Worm (Caenorhabditis elegans): ENCODE data around the gene W01C8.5.

W01C8.5 gene

ce11 chrX:5733728-5734252 is 36.7 kb upstream of the W01C8.5 start, which contains the start of gene rgs-6:
TSS of gene rgs-6 (minus strand) at chrX:5733778.
- no peak for TF ChIP-seq hlh-12 (tag; optimal IDR thresholded peaks at IDR 0.05)
- no peak for TF ChIP-seq repo-1 (tag; optimal IDR thresholded peaks at IDR 0.05)
- no peak for TF ChIP-seq cebp-2 (GFP tag; IDR thresholded peaks at IDR 0.05)
- no peak for TF ChIP-seq sptf-2 (GFP tag; optimal IDR thresholded peaks at IDR 0.05)
- TF ChIP-seq attf-3 (GFP tag; conservative IDR thresholded peaks at IDR 0.05), result no peak
- no peak for TF ChIP-seq Y53G8AR.9 (GFP tag; conservative IDR thresholded peaks at IDR 0.05)
- TF ChIP-seq let-526 (GFP tag; IDR thresholded peaks at IDR 0.05), result no peak
- TF ChIP-seq attf-6 (GFP tag; IDR thresholded peaks at IDR 0.05), result no peak
- TF ChIP-seq pbrm-1 (GFP tag; IDR thresholded peaks at IDR 0.05), result no peak
- no peak for TF ChIP-seq nhr-179 (tag; optimal IDR thresholded peaks at IDR 0.05)
- TF ChIP-seq rec-8 (tag; optimal IDR thresholded peaks at IDR 0.05), result no peak
- no peak for TF ChIP-seq ceh-91 (GFP tag; IDR thresholded peaks at IDR 0.05)
- TF ChIP-seq ztf-22 (GFP tag; optimal IDR thresholded peaks at IDR 0.05), result no peak
- no peak for TF ChIP-seq nhr-27 (tag; optimal IDR thresholded peaks at IDR 0.05)
- no peak for TF ChIP-seq mel-28 (tag; optimal IDR thresholded peaks at IDR 0.05; ENCODE audit: borderline replicate concordance)
- no peak for TF ChIP-seq egl-44 (GFP tag; IDR thresholded peaks at IDR 0.05)
- no peak for TF ChIP-seq rpc-1 (optimal IDR thresholded peaks at IDR 0.05)
- TF ChIP-seq rpc-1 (tag; optimal IDR thresholded peaks at IDR 0.05), result no peak

DNA sequence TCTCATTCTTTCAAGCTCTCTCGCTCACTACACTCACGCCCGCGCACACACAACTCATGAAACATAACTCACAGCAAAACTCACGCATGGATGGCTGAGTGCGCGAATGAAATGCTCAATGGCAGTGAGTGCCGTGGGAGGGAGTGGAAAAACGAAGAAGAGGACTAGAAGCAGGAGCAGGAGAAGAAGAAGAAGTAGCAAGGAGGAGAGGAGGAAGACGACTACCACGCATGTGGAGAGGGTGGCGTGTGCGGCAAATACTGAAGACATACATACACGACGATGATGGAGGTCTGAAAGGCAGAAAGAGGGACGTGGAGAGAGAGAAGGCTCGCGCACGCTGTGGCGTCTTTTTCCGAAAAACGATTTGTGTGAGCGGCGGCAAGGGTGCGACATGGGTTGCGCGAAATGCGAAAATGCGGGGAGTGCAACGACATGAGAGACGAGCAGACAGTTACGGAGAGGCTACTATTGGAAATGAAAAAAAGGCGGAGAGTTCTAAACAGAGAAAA is 31.9 kb upstream of the W01C8.5 start:
- TF ChIP-seq nfyb-1 (GFP tag; IDR thresholded peaks at IDR 0.05) (peak; percentile 69), B0035.1 (tag; optimal IDR thresholded peaks at IDR 0.05) (no peak), hlh-26 (GFP tag; conservative IDR thresholded peaks at IDR 0.05) (no peak), madf-3 (GFP tag; IDR thresholded peaks at IDR 0.05) (no peak), rcor-1 (GFP tag; IDR thresholded peaks at IDR 0.05) (no peak), nhr-179 (tag; optimal IDR thresholded peaks at IDR 0.05) (no peak), B0261.1 (tag; optimal IDR thresholded peaks at IDR 0.05) (no peak), F55B11.4 (tag; optimal IDR thresholded peaks at IDR 0.05; ENCODE audit: borderline replicate concordance, insufficient read depth) (no peak), C06A6.2 (GFP tag; conservative IDR thresholded peaks at IDR 0.05) (no peak), sea-2 (GFP tag; IDR thresholded peaks at IDR 0.05) (no peak), unc-62 (GFP tag; optimal IDR thresholded peaks at IDR 0.05) (no peak), ztf-18 (tag; optimal IDR thresholded peaks at IDR 0.05) (peak; percentile 33), C17E4.6 (GFP tag; IDR thresholded peaks at IDR 0.05) (no peak), dpl-1 (GFP tag; optimal IDR thresholded peaks at IDR 0.05) (no peak), lag-1 (GFP tag; IDR thresholded peaks at IDR 0.05) (no peak), Y95B8A.8 (GFP tag; IDR thresholded peaks at IDR 0.05) (no peak), ceh-100 (GFP tag; IDR thresholded peaks at IDR 0.05) (no peak), snpc-4 (GFP tag; optimal IDR thresholded peaks at IDR 0.05) (no peak), snpc-4 (tag; optimal IDR thresholded peaks at IDR 0.05) (peak in 1 of 4 experiments; percentile 47), cebp-2 (GFP tag; IDR thresholded peaks at IDR 0.05) (no peak), ceh-58 (GFP tag; IDR thresholded peaks at IDR 0.05) (no peak), bed-1 (GFP tag; IDR thresholded peaks at IDR 0.05) (no peak), repo-1 (tag; optimal IDR thresholded peaks at IDR 0.05) (peak; percentile 7), attf-3 (GFP tag; conservative IDR thresholded peaks at IDR 0.05) (no peak), mes-4 (tag; optimal IDR thresholded peaks at IDR 0.05) (no peak), chd-7 (tag; optimal IDR thresholded peaks at IDR 0.05) (peak; percentile 65), tlf-1 (GFP tag; optimal IDR thresholded peaks at IDR 0.05) (no peak), cebp-1 (GFP tag; IDR thresholded peaks at IDR 0.05) (no peak), cebp-1 (tag; optimal IDR thresholded peaks at IDR 0.05) (peak; percentile 67), F37B4.10 (GFP tag; IDR thresholded peaks at IDR 0.05) (no peak), athp-1 (tag; optimal IDR thresholded peaks at IDR 0.05) (no peak), nhr-27 (tag; optimal IDR thresholded peaks at IDR 0.05) (no peak), F52B5.7 (tag; optimal IDR thresholded peaks at IDR 0.05) (no peak), hrde-1 (tag; optimal IDR thresholded peaks at IDR 0.05; ENCODE audit: borderline replicate concordance) (no peak), Y53F4B.3 (GFP tag; IDR thresholded peaks at IDR 0.05) (no peak)
